Fruit fly (Drosophila melanogaster) whole organism, embryonic: ENCODE measurements around the gene CG13984.

Source experiments
- B-H2 ChIP-seq: fragments of 200-800 bp; sonication (Bioruptor generic); optimal IDR thresholded peaks from 2 replicates; lab custom pipeline; 2018; ENCODE audit warnings: missing biosample characterization, mild to moderate bottlenecking, missing genetic modification characterization
- CG10431 ChIP-seq: fragments of 200-800 bp; sonication (Bioruptor generic); optimal IDR thresholded peaks from 3 replicates; lab custom pipeline; 2018; ENCODE audit warnings: missing biosample characterization, mild to moderate bottlenecking, missing genetic modification characterization
- CG10462 ChIP-seq: fragments of 200-800 bp; sonication (Bioruptor generic); optimal IDR thresholded peaks from 2 replicates; lab custom pipeline; 2016; ENCODE audit warnings: missing biosample characterization, missing genetic modification characterization
- CG11560 ChIP-seq: fragments of 200-800 bp; sonication (Bioruptor generic); IDR thresholded peaks from 3 replicates; pipeline ENCODE4 v1.3.6; 2022; ENCODE audit warnings: missing biosample characterization, missing genetic modification characterization
- CG11695 ChIP-seq: fragments of 200-800 bp; sonication (Bioruptor generic); IDR thresholded peaks from 3 replicates; pipeline ENCODE4 v1.3.6; 2022; ENCODE audit warnings: missing biosample characterization, missing genetic modification characterization
- CG12659 ChIP-seq: fragments of 200-800 bp; sonication (Bioruptor generic); optimal IDR thresholded peaks from 3 replicates; lab custom pipeline; 2017; ENCODE audit warnings: mild to moderate bottlenecking, missing biosample characterization, missing genetic modification reagents, missing genetic modification characterization
- CG13123 ChIP-seq: fragments of 200-800 bp; sonication (Bioruptor generic); optimal IDR thresholded peaks from 2 replicates; lab custom pipeline; 2016; ENCODE audit warnings: missing biosample characterization, missing genetic modification characterization
- CG14014 ChIP-seq: fragments of 200-800 bp; sonication (Bioruptor generic); IDR thresholded peaks from 2 replicates; pipeline ENCODE4 v1.3.6; 2022; ENCODE audit warnings: missing biosample characterization, missing genetic modification characterization
- CG15269 ChIP-seq: fragments of 200-800 bp; sonication (Bioruptor generic); optimal IDR thresholded peaks from 2 replicates; lab custom pipeline; 2018; ENCODE audit warnings: missing biosample characterization, mild to moderate bottlenecking, missing genetic modification characterization, moderate library complexity
- CG17186 ChIP-seq: fragments of 200-800 bp; sonication (Bioruptor generic); optimal IDR thresholded peaks from 3 replicates; lab custom pipeline; 2017; ENCODE audit warnings: missing biosample characterization, missing genetic modification reagents, missing genetic modification characterization
- CG2889 ChIP-seq: fragments of 200-800 bp; sonication (Bioruptor generic); IDR thresholded peaks from 3 replicates; pipeline ENCODE4 v1.3.6; 2022; ENCODE audit warnings: missing biosample characterization, missing genetic modification characterization
- CG31224 ChIP-seq: fragments of 200-800 bp; sonication (Bioruptor generic); IDR thresholded peaks from 2 replicates; pipeline ENCODE4 v1.3.6; 2022; ENCODE audit warnings: missing biosample characterization, missing genetic modification characterization
- CG3995 ChIP-seq: fragments of 200-800 bp; sonication (Bioruptor generic); optimal IDR thresholded peaks from 3 replicates; lab custom pipeline; 2016; ENCODE audit warnings: missing biosample characterization, missing genetic modification characterization
- CG42726 ChIP-seq: fragments of 200-800 bp; sonication (Bioruptor generic); IDR thresholded peaks from 2 replicates; pipeline ENCODE4 v1.3.6; 2022; ENCODE audit warnings: missing biosample characterization, missing genetic modification characterization; ENCODE audit not compliant: partially characterized antibody
- CG4328 ChIP-seq: fragments of 200-800 bp; sonication (Bioruptor generic); optimal IDR thresholded peaks from 3 replicates; lab custom pipeline; 2017; ENCODE audit warnings: missing biosample characterization, missing genetic modification reagents, missing genetic modification characterization
- CG43689 ChIP-seq: fragments of 200-800 bp; sonication (Bioruptor generic); IDR thresholded peaks from 2 replicates; pipeline ENCODE4 v1.3.6; 2022; ENCODE audit warnings: missing biosample characterization, missing genetic modification characterization
- CG7271 ChIP-seq: fragments of 200-800 bp; sonication (Bioruptor generic); optimal IDR thresholded peaks from 2 replicates; lab custom pipeline; 2018; ENCODE audit warnings: missing biosample characterization, mild to moderate bottlenecking, missing genetic modification characterization, moderate library complexity
- CG7556 ChIP-seq: fragments of 200-800 bp; sonication (Bioruptor generic); optimal IDR thresholded peaks from 2 replicates; lab custom pipeline; 2017; ENCODE audit warnings: missing biosample characterization, mild to moderate bottlenecking, missing genetic modification characterization
- CG8281 ChIP-seq: fragments of 200-800 bp; sonication (Bioruptor generic); optimal IDR thresholded peaks from 2 replicates; lab custom pipeline; 2018; ENCODE audit warnings: missing biosample characterization, mild to moderate bottlenecking, missing genetic modification characterization, moderate library complexity
- CG8388 ChIP-seq: fragments of 200-800 bp; sonication (Bioruptor generic); optimal IDR thresholded peaks from 2 replicates; lab custom pipeline; 2019; ENCODE audit warnings: missing biosample characterization, mild to moderate bottlenecking, missing genetic modification characterization, moderate library complexity
- CG8924 ChIP-seq: fragments of 200-800 bp; optimal IDR thresholded peaks from 3 replicates; lab custom pipeline; 2019; ENCODE audit warnings: missing biosample characterization, mild to moderate bottlenecking, missing genetic modification characterization, moderate library complexity
- CoRest ChIP-seq: fragments of 200-800 bp; sonication (Bioruptor generic); optimal IDR thresholded peaks from 3 replicates; lab custom pipeline; 2018; ENCODE audit warnings: missing biosample characterization, mild to moderate bottlenecking, missing genetic modification characterization, moderate library complexity
- D19A ChIP-seq: fragments of 200-800 bp; optimal IDR thresholded peaks from 3 replicates; lab custom pipeline; 2019; ENCODE audit warnings: missing biosample characterization, mild to moderate bottlenecking, missing genetic modification characterization, moderate library complexity
- Dad ChIP-seq: fragments of 200-800 bp; sonication (Bioruptor generic); optimal IDR thresholded peaks from 3 replicates; lab custom pipeline; 2016; ENCODE audit warnings: missing biosample characterization, missing genetic modification characterization
- Doc2 ChIP-seq: fragments of 200-800 bp; sonication (Bioruptor generic); IDR thresholded peaks from 2 replicates; pipeline ENCODE4 v1.3.6; 2022; ENCODE audit warnings: missing biosample characterization, missing genetic modification characterization
- ERR ChIP-seq: fragments of 200-800 bp; sonication (Bioruptor generic); optimal IDR thresholded peaks from 2 replicates; lab custom pipeline; 2016; ENCODE audit warnings: missing biosample characterization, missing genetic modification characterization
- Gug ChIP-seq: fragments of 200-800 bp; sonication (Bioruptor generic); IDR thresholded peaks from 4 replicates; pipeline ENCODE4 v1.3.6; 2022; ENCODE audit warnings: missing biosample characterization, missing genetic modification characterization
- HLHmδ ChIP-seq: fragments of 200-800 bp; sonication (Bioruptor generic); optimal IDR thresholded peaks from 2 replicates; lab custom pipeline; 2018; ENCODE audit warnings: missing biosample characterization, mild to moderate bottlenecking, missing genetic modification characterization, moderate library complexity
- Lim3 ChIP-seq: fragments of 200-800 bp; sonication (Bioruptor generic); IDR thresholded peaks from 2 replicates; pipeline ENCODE4 v1.3.6; 2022; ENCODE audit warnings: missing biosample characterization, missing genetic modification characterization
- NC2α ChIP-seq: fragments of 200-800 bp; sonication (Bioruptor generic); optimal IDR thresholded peaks from 2 replicates; lab custom pipeline; 2016; ENCODE audit warnings: missing biosample characterization, missing genetic modification characterization
- Nf-YA ChIP-seq: fragments of 200-800 bp; sonication (Bioruptor generic); IDR thresholded peaks from 2 replicates; pipeline ENCODE4 v1.3.6; 2022; ENCODE audit warnings: missing biosample characterization, missing genetic modification characterization
- PHDP ChIP-seq: fragments of 200-800 bp; sonication (Bioruptor generic); optimal IDR thresholded peaks from 3 replicates; lab custom pipeline; 2018; ENCODE audit warnings: missing biosample characterization, mild to moderate bottlenecking, missing genetic modification characterization, moderate library complexity
- Ptx1 ChIP-seq: fragments of 200-800 bp; sonication (Bioruptor generic); IDR thresholded peaks from 2 replicates; pipeline ENCODE4 v1.3.6; 2022; ENCODE audit warnings: missing biosample characterization, missing genetic modification characterization
- Sry-δ ChIP-seq: fragments of 200-800 bp; sonication (Bioruptor generic); optimal IDR thresholded peaks from 2 replicates; lab custom pipeline; 2016; ENCODE audit warnings: missing biosample characterization, missing genetic modification characterization
- Ssrp ChIP-seq: fragments of 200-800 bp; sonication (Bioruptor generic); optimal IDR thresholded peaks from 2 replicates; lab custom pipeline; 2018; ENCODE audit warnings: missing biosample characterization, mild to moderate bottlenecking, missing genetic modification characterization, moderate library complexity
- Xrp1 ChIP-seq: fragments of 200-800 bp; sonication (Bioruptor generic); IDR thresholded peaks from 2 replicates; pipeline ENCODE4 v1.3.6; 2022; ENCODE audit warnings: missing biosample characterization, missing genetic modification characterization
- YL-1 ChIP-seq: fragments of 200-800 bp; sonication (Bioruptor generic); optimal IDR thresholded peaks from 3 replicates; lab custom pipeline; 2017; ENCODE audit warnings: missing biosample characterization, mild to moderate bottlenecking, missing genetic modification characterization
- da ChIP-seq: fragments of 200-800 bp; sonication (Bioruptor generic); optimal IDR thresholded peaks from 2 replicates; lab custom pipeline; 2016; ENCODE audit warnings: missing biosample characterization, missing genetic modification characterization
- fru ChIP-seq: fragments of >200 bp; optimal IDR thresholded peaks from 2 replicates; lab custom pipeline; 2017
- grn ChIP-seq: fragments of 200-800 bp; sonication (Bioruptor generic); optimal IDR thresholded peaks from 3 replicates; lab custom pipeline; 2017; ENCODE audit warnings: missing biosample characterization, missing genetic modification characterization
- hb ChIP-seq: fragments of 200-800 bp; sonication (Bioruptor generic); IDR thresholded peaks from 3 replicates; pipeline ENCODE4 v1.3.6; 2022; ENCODE audit warnings: missing biosample characterization, missing genetic modification characterization; ENCODE audit not compliant: partially characterized antibody
- kay ChIP-seq: fragments of 200-800 bp; sonication (Bioruptor generic); optimal IDR thresholded peaks from 2 replicates; lab custom pipeline; 2016; ENCODE audit warnings: missing biosample characterization, missing genetic modification characterization
- knrl ChIP-seq: fragments of 200-800 bp; sonication (Bioruptor generic); IDR thresholded peaks from 3 replicates; pipeline ENCODE4 v1.3.6; 2022; ENCODE audit warnings: missing biosample characterization, missing genetic modification characterization; ENCODE audit not compliant: partially characterized antibody
- nmo ChIP-seq: fragments of 200-800 bp; sonication (Bioruptor generic); optimal IDR thresholded peaks from 2 replicates; lab custom pipeline; 2018; ENCODE audit warnings: missing biosample characterization, mild to moderate bottlenecking, missing genetic modification characterization, moderate library complexity
- pb ChIP-seq: fragments of 200-800 bp; sonication (Bioruptor generic); optimal IDR thresholded peaks from 3 replicates; lab custom pipeline; 2016; ENCODE audit warnings: missing biosample characterization, missing genetic modification characterization
- pfk ChIP-seq: fragments of 200-800 bp; sonication (Bioruptor generic); optimal IDR thresholded peaks from 2 replicates; lab custom pipeline; 2018; ENCODE audit warnings: missing biosample characterization, mild to moderate bottlenecking, missing genetic modification characterization, moderate library complexity
- scrt ChIP-seq: fragments of 200-800 bp; sonication (Bioruptor generic); optimal IDR thresholded peaks from 2 replicates; lab custom pipeline; 2018; ENCODE audit warnings: missing biosample characterization, mild to moderate bottlenecking, missing genetic modification characterization, moderate library complexity
- sens-2 ChIP-seq: fragments of 200-800 bp; sonication (Bioruptor generic); IDR thresholded peaks from 2 replicates; pipeline ENCODE4 v1.3.6; 2022; ENCODE audit warnings: missing biosample characterization, missing genetic modification characterization
- seq ChIP-seq: fragments of 200-800 bp; sonication (Bioruptor generic); IDR thresholded peaks from 2 replicates; pipeline ENCODE4 v1.3.6; 2022; ENCODE audit warnings: missing biosample characterization, missing genetic modification characterization
- sisA ChIP-seq: fragments of 200-800 bp; sonication (Bioruptor generic); IDR thresholded peaks from 2 replicates; pipeline ENCODE4 v1.3.6; 2022; ENCODE audit warnings: missing biosample characterization, missing genetic modification characterization
- sna ChIP-seq: fragments of 200-800 bp; sonication (Bioruptor generic); IDR thresholded peaks from 2 replicates; pipeline ENCODE4 v1.3.6; 2022; ENCODE audit warnings: missing biosample characterization, missing genetic modification characterization; ENCODE audit not compliant: partially characterized antibody
- z ChIP-seq: fragments of 200-800 bp; sonication (Bioruptor generic); IDR thresholded peaks from 3 replicates; pipeline ENCODE4 v1.3.6; 2022; ENCODE audit warnings: missing biosample characterization, missing genetic modification characterization

CG13984 gene

dm6 chr2L:6309879-6310278, 1.3 kb downstream of the CG13984 start:
- TF ChIP-seq CG13123 (no peak), Ptx1 (GFP tag; lab: Robert Waterston, UW) (0 out of 2 replicates have a peak, but pooled peaks have one; percentile 14), B-H2 (GFP tag; lab: Kevin White, UChicago) (no peak), D19A (tag; lab: Kevin White, UChicago) (peak; percentile 9), Doc2 (GFP tag; lab: Robert Waterston, UW) (no peak), CG8388 (GFP tag; lab: Kevin White, UChicago) (no peak), da (GFP tag; lab: Kevin White, UChicago) (no peak), CG17186 (GFP tag; lab: Kevin White, UChicago) (no peak), CG14014 (GFP tag; lab: Robert Waterston, UW) (no peak), Lim3 (GFP tag; lab: Robert Waterston, UW) (no peak), HLHmδ (GFP tag; lab: Kevin White, UChicago) (no peak), kay (GFP tag; lab: Kevin White, UChicago) (no peak), ERR (no peak), YL-1 (GFP tag; lab: Kevin White, UChicago) (no peak), hb (no peak), CG42726 (GFP tag; lab: Robert Waterston, UW) (no peak), CG10462 (GFP tag; lab: Kevin White, UChicago) (no peak), NC2α (GFP tag; lab: Kevin White, UChicago) (no peak), CG8281 (tag; lab: Kevin White, UChicago) (no peak), pfk (no peak), fru (lab: Kevin White, UChicago) (no peak), CG2889 (no peak), pb (no peak), Gug (GFP tag; lab: Robert Waterston, UW) (no peak), scrt (no peak), CG11695 (no peak), CG4328 (no peak), seq (GFP tag; lab: Robert Waterston, UW) (no peak), CG12659 (no peak), CG15269 (tag; lab: Kevin White, UChicago) (peak; percentile 5), Sry-δ (GFP tag; lab: Kevin White, UChicago) (no peak), nmo (GFP tag; lab: Kevin White, UChicago) (peak; percentile 17), CG7271 (tag; lab: Kevin White, UChicago) (no peak), CG43689 (GFP tag; lab: Robert Waterston, UW) (no peak), CG10431 (no peak), knrl (GFP tag; lab: Robert Waterston, UW) (no peak), Nf-YA (GFP tag; lab: Robert Waterston, UW) (no peak), Dad (GFP tag; lab: Kevin White, UChicago) (no peak), grn (GFP tag; lab: Kevin White, UChicago) (no peak), sna (GFP tag; lab: Robert Waterston, UW) (no peak), Xrp1 (0 out of 2 replicates have a peak, but pooled peaks have one; percentile 34), CG3995 (GFP tag; lab: Kevin White, UChicago) (no peak), sens-2 (GFP tag; lab: Robert Waterston, UW) (no peak), Ssrp (tag; lab: Kevin White, UChicago) (no peak), CG11560 (tag; lab: Robert Waterston, UW) (no peak), CG8924 (tag; lab: Kevin White, UChicago) (no peak), PHDP (tag; lab: Kevin White, UChicago) (no peak), CG7556 (GFP tag; lab: Kevin White, UChicago) (peak; percentile 33), CG31224 (GFP tag; lab: Robert Waterston, UW) (no peak), z (GFP tag; lab: Robert Waterston, UW) (no peak), sisA (GFP tag; lab: Robert Waterston, UW) (no peak), CoRest (peak; percentile 1)
